Worm (Caenorhabditis elegans): ENCODE data around the gene Y67D8C.7.

- TF ChIP-seq skn-1 (tag; optimal IDR thresholded peaks at IDR 0.05) (no peak), ama-1 (optimal IDR thresholded peaks at IDR 0.05) (no peak), egl-27 (tag; optimal IDR thresholded peaks at IDR 0.05) (no peak), fkh-10 (GFP tag; optimal IDR thresholded peaks at IDR 0.05) (no peak), hpl-2 (GFP tag; optimal IDR thresholded peaks at IDR 0.05) (no peak), ceh-82 (tag; optimal IDR thresholded peaks at IDR 0.05) (no peak), nhr-90 (tag; optimal IDR thresholded peaks at IDR 0.05; ENCODE audit: poor library complexity) (no peak), aha-1 (tag; optimal IDR thresholded peaks at IDR 0.05) (no peak), ceh-90 (tag; optimal IDR thresholded peaks at IDR 0.05) (no peak), lsy-2 (tag; optimal IDR thresholded peaks at IDR 0.05) (no peak), lin-13 (GFP tag; optimal IDR thresholded peaks at IDR 0.05) (no peak), nhr-84 (tag; optimal IDR thresholded peaks at IDR 0.05) (no peak), unc-130 (tag; optimal IDR thresholded peaks at IDR 0.05) (no peak)
Observed at ce11 chrIV:3089611-3090010, 22.9 kb upstream of the Y67D8C.7 start.

All from whole organism, L1 larva.